Worm (Caenorhabditis elegans): ENCODE measurements around the gene dmsr-7.

ce11 chrV:5423120-5423519, 18.0 kb downstream of the dmsr-7 start, which contains the start of gene cyp-14A5:
- TF ChIP-seq sox-2 (GFP tag; IDR thresholded peaks at IDR 0.05) = no peak
- no peak for TF ChIP-seq ceh-45 (GFP tag; IDR thresholded peaks at IDR 0.05)
- TF ChIP-seq ceh-30 (tag; optimal IDR thresholded peaks at IDR 0.05) = no peak
- TF ChIP-seq syd-9 (tag; optimal IDR thresholded peaks at IDR 0.05) = no peak
- no peak for TF ChIP-seq nfya-1 (tag; optimal IDR thresholded peaks at IDR 0.05)
- TF ChIP-seq ets-4 (tag; optimal IDR thresholded peaks at IDR 0.05) = no peak
- no peak for TF ChIP-seq elt-4 (tag; optimal IDR thresholded peaks at IDR 0.05)
- no peak for TF ChIP-seq hlh-8 (tag; optimal IDR thresholded peaks at IDR 0.05)
- TF ChIP-seq mec-3 (tag; optimal IDR thresholded peaks at IDR 0.05; ENCODE audit: borderline replicate concordance) = no peak
- no peak for TF ChIP-seq nhr-11 (tag; optimal IDR thresholded peaks at IDR 0.05)
- TF ChIP-seq pag-3 (tag; optimal IDR thresholded peaks at IDR 0.05; ENCODE audit: borderline replicate concordance) = no peak

Data from whole organism, late embryonic.